Worm (Caenorhabditis elegans): ENCODE data around the gene srlf-12.

DNA sequence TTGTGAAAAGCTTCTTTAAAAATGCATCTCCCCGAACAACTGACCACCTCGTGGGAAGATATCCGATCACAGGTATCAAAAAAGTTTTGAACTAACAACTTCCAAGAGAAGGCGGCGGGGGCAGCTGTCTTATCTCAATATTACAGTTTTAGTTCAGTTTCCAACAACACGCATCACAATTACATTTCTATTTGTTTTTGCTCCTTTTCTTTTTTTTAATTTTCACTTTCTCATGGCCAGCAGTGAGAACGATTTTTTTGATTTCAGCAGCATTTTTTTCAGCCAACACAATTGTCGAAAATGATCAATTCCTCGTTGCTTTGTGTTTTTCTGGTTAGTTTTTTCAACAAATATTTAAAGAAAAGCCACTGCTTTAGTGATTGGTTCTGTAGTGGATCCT, 21.2 kb upstream of the srlf-12 start, which contains the start of gene ZK593.2:
- TF ChIP-seq ces-1 (GFP tag; optimal IDR thresholded peaks at IDR 0.05) (no peak), nhr-12 (tag; optimal IDR thresholded peaks at IDR 0.05) (no peak), elt-3 (tag; optimal IDR thresholded peaks at IDR 0.05) (no peak), nhr-237 (tag; optimal IDR thresholded peaks at IDR 0.05) (no peak), nhr-76 (tag; optimal IDR thresholded peaks at IDR 0.05) (no peak), unc-62 (GFP tag; optimal IDR thresholded peaks at IDR 0.05) (no peak), nhr-28 (tag; optimal IDR thresholded peaks at IDR 0.05) (no peak), pha-4 (tag; optimal IDR thresholded peaks at IDR 0.05) (no peak), nhr-2 (tag; optimal IDR thresholded peaks at IDR 0.05) (no peak)

Measured in whole organism, mixed stage, embryonic.